Worm (Caenorhabditis elegans): ENCODE data around the gene nmad-1.

- TF ChIP-seq blmp-1 (tag; optimal IDR thresholded peaks at IDR 0.05) (no peak), sem-2 (GFP tag; optimal IDR thresholded peaks at IDR 0.05) (no peak)
Measured at ce11 chrIII:5584647-5585046, 29.9 kb upstream of the nmad-1 start, which contains the start of gene F56D2.3.
